Fruit fly (Drosophila melanogaster): ENCODE results near the gene kst.

kst gene

DNA sequence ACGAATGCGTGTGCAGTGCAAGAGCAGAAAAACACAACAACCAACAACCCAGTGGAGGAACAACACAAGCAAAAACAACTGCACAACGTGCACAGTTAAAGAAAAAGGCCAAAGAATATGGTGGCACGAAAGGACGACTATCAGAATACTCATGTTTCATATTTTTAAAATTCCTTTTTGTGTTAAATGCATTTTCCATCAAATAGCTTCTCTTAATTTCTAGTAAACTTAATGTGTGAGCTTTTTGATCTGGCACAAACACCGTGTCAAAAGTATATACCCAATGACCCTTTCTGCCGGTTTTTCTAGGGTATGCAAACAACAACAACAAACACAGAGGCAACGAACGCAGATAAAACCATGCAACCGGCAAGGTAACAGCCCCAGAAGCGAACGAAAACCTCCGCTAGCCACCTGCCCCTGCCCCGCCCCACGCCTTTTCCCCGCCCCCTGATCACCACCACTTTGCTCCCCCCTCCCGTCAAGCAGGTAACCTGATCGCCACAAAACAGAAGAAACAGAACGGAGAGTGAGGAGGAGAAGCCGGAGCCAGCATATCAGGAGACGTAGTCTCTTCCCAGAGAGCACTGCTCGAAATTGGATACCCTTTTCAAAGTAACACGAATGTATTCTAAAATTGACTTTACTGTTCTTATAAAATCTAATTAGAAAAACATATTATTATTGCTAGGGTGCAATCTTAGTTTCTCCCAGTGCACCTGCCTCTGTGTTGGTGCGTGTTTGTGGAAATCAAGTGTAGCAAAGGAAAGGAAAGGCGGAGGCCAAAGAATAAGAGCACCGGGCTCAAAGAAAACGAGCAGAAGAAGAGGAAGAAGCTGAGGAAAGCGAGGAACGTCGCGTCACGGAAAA is 58.4 kb downstream of the kst start:
- TF ChIP-seq CG4318 (GFP tag; optimal IDR thresholded peaks at IDR 0.05) (peak; percentile 85), CG34406 (GFP tag; optimal IDR thresholded peaks at IDR 0.05) (peak; percentile 95), svp (GFP tag) (peak; percentile 99), net (GFP tag; optimal IDR thresholded peaks at IDR 0.05) (peak; percentile 93), Hr39 (GFP tag; optimal IDR thresholded peaks at IDR 0.05) (peak; percentile 99), fd85E (GFP tag; optimal IDR thresholded peaks at IDR 0.05) (peak; percentile 74), pdm3 (GFP tag; optimal IDR thresholded peaks at IDR 0.05) (peak; percentile 98), Eip93F (GFP tag; optimal IDR thresholded peaks at IDR 0.05) (peak; percentile 87), Met (GFP tag; optimal IDR thresholded peaks at IDR 0.05) (peak; percentile 95), vri (GFP tag; optimal IDR thresholded peaks at IDR 0.05) (peak; percentile 95), CG11762 (GFP tag; optimal IDR thresholded peaks at IDR 0.05; ENCODE audit: insufficient read depth) (peak; percentile 92), Sox102F (GFP tag; optimal IDR thresholded peaks at IDR 0.05) (peak; percentile 96), CG1621 (tag; optimal IDR thresholded peaks at IDR 0.05) (peak; percentile 96), ss (GFP tag; optimal IDR thresholded peaks at IDR 0.05) (peak; percentile 97), acj6 (GFP tag; optimal IDR thresholded peaks at IDR 0.05) (peak; percentile 98), CG16779 (tag; optimal IDR thresholded peaks at IDR 0.05) (peak; percentile 87), CG9139 (GFP tag; optimal IDR thresholded peaks at IDR 0.05) (peak; percentile 93), Ets21C (GFP tag; optimal IDR thresholded peaks at IDR 0.05) (peak; percentile 97), eg (GFP tag; IDR thresholded peaks at IDR 0.05) (peak; percentile 90), CG6854 (GFP tag; optimal IDR thresholded peaks at IDR 0.05) (peak; percentile 83), CG6808 (GFP tag; optimal IDR thresholded peaks at IDR 0.05) (peak; percentile 92), Hr4 (GFP tag; optimal IDR thresholded peaks at IDR 0.05) (peak; percentile 86), topi (GFP tag; optimal IDR thresholded peaks at IDR 0.05) (peak; percentile 95), Gug (GFP tag; IDR thresholded peaks at IDR 0.05) (peak; percentile 91), Eip78C (GFP tag) (peak; percentile 99), CG7368 (GFP tag; optimal IDR thresholded peaks at IDR 0.05) (peak; percentile 94), fd59A (GFP tag; optimal IDR thresholded peaks at IDR 0.05) (peak; percentile 98), lz (GFP tag; optimal IDR thresholded peaks at IDR 0.05) (peak; percentile 94), Ets96B (tag; optimal IDR thresholded peaks at IDR 0.05) (peak; percentile 95), OdsH (GFP tag; optimal IDR thresholded peaks at IDR 0.05) (peak; percentile 98), CG6163 (GFP tag; IDR thresholded peaks at IDR 0.05) (peak; percentile 98), CG32006 (GFP tag; optimal IDR thresholded peaks at IDR 0.05) (peak; percentile 95), dac (GFP tag; optimal IDR thresholded peaks at IDR 0.05) (peak; percentile 85), salr (GFP tag; optimal IDR thresholded peaks at IDR 0.05) (peak; percentile 92 to 98), CG6792 (GFP tag; optimal IDR thresholded peaks at IDR 0.05) (peak; percentile 97), CG3919 (GFP tag; optimal IDR thresholded peaks at IDR 0.05) (peak; percentile 98), Blimp-1 (GFP tag; optimal IDR thresholded peaks at IDR 0.05) (peak; percentile 82), Lpt (GFP tag; optimal IDR thresholded peaks at IDR 0.05) (peak; percentile 94), dsx (GFP tag; optimal IDR thresholded peaks at IDR 0.05; ENCODE audit: poor library complexity, severe bottlenecking) (peak; percentile 97), CG10631 (GFP tag; optimal IDR thresholded peaks at IDR 0.05) (peak; percentile 94), Hr38 (GFP tag; optimal IDR thresholded peaks at IDR 0.05) (peak; percentile 31), CG6276 (GFP tag; optimal IDR thresholded peaks at IDR 0.05) (peak; percentile 83), Sox14 (GFP tag; optimal IDR thresholded peaks at IDR 0.05) (peak; percentile 97), cyc (GFP tag; optimal IDR thresholded peaks at IDR 0.05) (peak; percentile 98), CG31627 (GFP tag; optimal IDR thresholded peaks at IDR 0.05) (peak; percentile 98), esn (GFP tag; optimal IDR thresholded peaks at IDR 0.05) (peak; percentile 97), CG8119 (GFP tag; IDR thresholded peaks at IDR 0.05) (peak; percentile 91), CG8632 (GFP tag; optimal IDR thresholded peaks at IDR 0.05) (peak; percentile 91), CG15336 (GFP tag; IDR thresholded peaks at IDR 0.05) (peak; percentile 91), spab (GFP tag; optimal IDR thresholded peaks at IDR 0.05) (peak; percentile 96)

Data from whole organism, prepupa.